Worm (Caenorhabditis elegans) whole organism, L4 larva: ENCODE data around the gene tbc-19.

Experiments
- ama-1 ChIP-seq: fragments of 150-350 bp; optimal IDR thresholded peaks from 2 replicates; lab custom pipeline; 2014; ENCODE audit warnings: inconsistent platforms, mixed read lengths
- lin-38 ChIP-seq: fragments of 200-800 bp; sonication (Bioruptor generic); IDR thresholded peaks from 2 replicates; pipeline ENCODE4 v1.3.6; 2022; ENCODE audit warnings: missing genetic modification reagents, missing genetic modification characterization, missing compliant biosample characterization
- lin-39 ChIP-seq: fragments of 150-350 bp; optimal IDR thresholded peaks from 2 replicates; lab custom pipeline; 2014; ENCODE audit warnings: missing biosample characterization, missing genetic modification reagents, missing genetic modification characterization
- sdz-12 ChIP-seq: fragments of 200-800 bp; sonication (Bioruptor generic); optimal IDR thresholded peaks from 2 replicates; lab custom pipeline; 2018; ENCODE audit warnings: mild to moderate bottlenecking, missing genetic modification characterization, missing compliant biosample characterization
- skn-1 ChIP-seq: fragments of 150-350 bp; optimal IDR thresholded peaks from 2 replicates; lab custom pipeline; 2014; ENCODE audit warnings: missing biosample characterization, missing genetic modification characterization

DNA sequence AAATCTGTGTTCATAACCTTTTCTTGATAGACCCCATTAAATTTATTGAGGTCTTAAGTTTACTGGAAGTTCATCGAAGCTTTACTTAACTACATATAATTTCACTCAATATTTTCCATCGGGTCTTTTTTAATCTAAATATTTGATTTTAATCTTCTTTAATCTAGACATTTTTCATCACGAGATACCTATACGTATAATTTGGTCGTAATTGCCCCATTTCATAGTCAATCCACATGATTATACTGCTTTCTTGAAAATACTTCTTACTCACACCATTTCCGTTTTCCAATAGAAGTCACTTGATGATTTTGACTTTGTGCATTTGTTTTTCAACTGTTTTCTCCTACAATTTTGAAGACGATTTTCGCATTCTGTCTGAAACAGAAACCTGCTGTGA is 26.0 kb downstream of the tbc-19 start, which contains the start of gene irld-24:
- no peak for TF ChIP-seq ama-1
- no peak for TF ChIP-seq lin-38
- no peak for TF ChIP-seq sdz-12 (GFP tag; lab: Kevin White, UChicago)
- TF ChIP-seq skn-1 (tag; lab: Kevin White, UChicago), result no peak
- TF ChIP-seq lin-39, result no peak
